Fruit fly (Drosophila melanogaster): ENCODE measurements around the gene CG4629.

dm6 chr2L:1077053-1077452 is 25.3 kb downstream of the CG4629 start:
- TF ChIP-seq CG8478 (optimal IDR thresholded peaks at IDR 0.05) (no peak), CTCF (optimal IDR thresholded peaks at IDR 0.05) (no peak)
